Fruit fly (Drosophila melanogaster): ENCODE measurements around the gene Klc.
A peak's percentile ranks its signal among the peaks of the same experiment; 100 is the strongest.

The Klc gene

dm6 chr3L:12734550-12735012 lies 15.3 kb downstream of the Klc start, which contains the start of the genes SmD1 and Ptp69D (continued):
- peak; percentile 47 for TF ChIP-seq CG11723 (GFP tag; optimal IDR thresholded peaks at IDR 0.05)
- no peak for TF ChIP-seq CG12155 (GFP tag; optimal IDR thresholded peaks at IDR 0.05)
- no peak for TF ChIP-seq CG16779 (GFP tag; IDR thresholded peaks at IDR 0.05)
- peak; percentile 76; the same call in 2 of the 3 replicates for TF ChIP-seq CG6791 (GFP tag; IDR thresholded peaks at IDR 0.05; ENCODE audit: partially characterized antibody)
- peak; percentile 82 for TF ChIP-seq inv (GFP tag; IDR thresholded peaks at IDR 0.05; ENCODE audit: partially characterized antibody)

DNA sequence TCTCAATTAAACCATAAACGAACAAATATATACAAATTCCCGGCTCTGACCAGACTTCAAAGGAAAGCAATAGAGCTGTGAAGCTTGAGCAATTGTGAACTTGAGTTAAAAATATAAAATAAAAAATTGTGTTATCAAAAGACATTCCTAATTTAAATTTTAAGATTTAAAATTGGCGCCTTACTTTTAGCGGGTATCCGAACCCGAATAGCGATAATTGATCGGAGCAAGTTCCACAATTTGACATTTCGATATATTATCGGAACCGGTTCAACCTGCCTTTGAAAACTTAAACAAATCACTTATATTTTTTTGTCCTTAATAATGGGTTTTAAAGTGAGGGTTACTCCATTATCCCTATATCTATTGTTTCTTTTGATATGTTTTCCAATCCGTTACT lies 17.1 kb downstream of the Klc start:
- TF ChIP-seq CG11085 (GFP tag; IDR thresholded peaks at IDR 0.05) (no peak), Trl (optimal IDR thresholded peaks at IDR 0.05) (no peak), Trl (GFP tag; optimal IDR thresholded peaks at IDR 0.05) (no peak), CG16813 (GFP tag; IDR thresholded peaks at IDR 0.05; ENCODE audit: partially characterized antibody) (peak; percentile 64; the same call in 2 of the 3 replicates), CG9932 (GFP tag; IDR thresholded peaks at IDR 0.05) (no peak), Abd-B (GFP tag; optimal IDR thresholded peaks at IDR 0.05) (no peak), trem (tag; optimal IDR thresholded peaks at IDR 0.05) (peak; percentile 43), amos (GFP tag; IDR thresholded peaks at IDR 0.05; ENCODE audit: partially characterized antibody) (peak; percentile 75; the same call in 1 of the 2 replicates), abd-A (tag; optimal IDR thresholded peaks at IDR 0.05) (no peak), nerfin-1 (tag; optimal IDR thresholded peaks at IDR 0.05) (no peak), CG13287 (GFP tag; IDR thresholded peaks at IDR 0.05; ENCODE audit: partially characterized antibody) (peak; percentile 77), CG15514 (GFP tag; optimal IDR thresholded peaks at IDR 0.05) (peak; percentile 99), zf30C (GFP tag; optimal IDR thresholded peaks at IDR 0.05) (no peak), Bgb (GFP tag; IDR thresholded peaks at IDR 0.05; ENCODE audit: partially characterized antibody) (peak; percentile 68), bbx (GFP tag; IDR thresholded peaks at IDR 0.05; ENCODE audit: partially characterized antibody) (peak; percentile 72; the same call in 1 of the 2 replicates), insv (GFP tag; optimal IDR thresholded peaks at IDR 0.05) (peak in 1 of 2 experiments; percentile 20), vfl (GFP tag; optimal IDR thresholded peaks at IDR 0.05) (no peak), Dll (GFP tag; IDR thresholded peaks at IDR 0.05; ENCODE audit: partially characterized antibody) (peak; percentile 68; the same call in 3 of the 4 replicates), CG34224 (GFP tag; IDR thresholded peaks at IDR 0.05; ENCODE audit: partially characterized antibody) (peak; percentile 76), CG14860 (GFP tag; IDR thresholded peaks at IDR 0.05; ENCODE audit: partially characterized antibody) (peak; percentile 38; the same call in 1 of the 3 replicates), CG7839 (tag; optimal IDR thresholded peaks at IDR 0.05) (no peak), tna (GFP tag; IDR thresholded peaks at IDR 0.05; ENCODE audit: partially characterized antibody) (peak; percentile 71), CG6791 (GFP tag; IDR thresholded peaks at IDR 0.05; ENCODE audit: partially characterized antibody) (peak; percentile 69), CG30020 (tag; optimal IDR thresholded peaks at IDR 0.05) (peak; percentile 22), gem (tag; optimal IDR thresholded peaks at IDR 0.05) (no peak), rib (GFP tag; IDR thresholded peaks at IDR 0.05) (no peak), Med (GFP tag) (peak; percentile 55), Six4 (GFP tag; optimal IDR thresholded peaks at IDR 0.05) (no peak), CG1602 (GFP tag; optimal IDR thresholded peaks at IDR 0.05) (no peak), Doc3 (GFP tag; IDR thresholded peaks at IDR 0.05; ENCODE audit: partially characterized antibody) (peak; percentile 48; the same call in 2 of the 3 replicates), CG42726 (GFP tag; IDR thresholded peaks at IDR 0.05; ENCODE audit: partially characterized antibody) (0 out of 2 replicates have a peak, but pooled peaks have one; percentile 40), hb (GFP tag; IDR thresholded peaks at IDR 0.05; ENCODE audit: partially characterized antibody) (peak; percentile 13; the same call in 1 of the 3 replicates), B-H1 (GFP tag; IDR thresholded peaks at IDR 0.05) (no peak), CG10267 (tag; optimal IDR thresholded peaks at IDR 0.05) (peak; percentile 4), nerfin-2 (GFP tag; IDR thresholded peaks at IDR 0.05; ENCODE audit: partially characterized antibody) (peak; percentile 55; the same call in 1 of the 2 replicates), CG14710 (tag; optimal IDR thresholded peaks at IDR 0.05) (peak; percentile 13), CG32772 (GFP tag; IDR thresholded peaks at IDR 0.05) (no peak), CG13424 (tag; optimal IDR thresholded peaks at IDR 0.05) (no peak), CG6813 (GFP tag; optimal IDR thresholded peaks at IDR 0.05) (no peak), CG13296 (GFP tag; optimal IDR thresholded peaks at IDR 0.05) (no peak), bowl (GFP tag; IDR thresholded peaks at IDR 0.05) (no peak), CG10543 (GFP tag; optimal IDR thresholded peaks at IDR 0.05) (no peak)
